Worm (Caenorhabditis elegans) whole organism, L4 larva: ENCODE measurements around the gene arrd-14.
A peak's percentile ranks its signal among the peaks of the same experiment; 100 is the strongest.

Experiments used
- T20F7.1 ChIP-seq: fragments of 200-800 bp; sonication (Bioruptor generic); optimal IDR thresholded peaks from 2 replicates; lab custom pipeline; 2018; ENCODE audit warnings: mild to moderate bottlenecking, missing genetic modification characterization, missing compliant biosample characterization
- T26A8.4 ChIP-seq: fragments of 200-800 bp; sonication (Bioruptor generic); IDR thresholded peaks from 2 replicates; pipeline ENCODE4 v1.3.6; 2022; ENCODE audit warnings: missing genetic modification characterization, missing compliant biosample characterization
- Y5F2A.4 ChIP-seq: fragments of 200-800 bp; sonication (Bioruptor generic); optimal IDR thresholded peaks from 2 replicates; lab custom pipeline; 2018; ENCODE audit warnings: mild to moderate bottlenecking, missing genetic modification characterization, missing compliant biosample characterization
- aha-1 ChIP-seq: fragments of 150-350 bp; peaks from one replicate; lab custom pipeline; 2014; ENCODE audit warnings: missing biosample characterization, missing genetic modification characterization
- ama-1 ChIP-seq: fragments of 150-350 bp; optimal IDR thresholded peaks from 2 replicates; lab custom pipeline; 2014; ENCODE audit warnings: inconsistent platforms, mixed read lengths
- arid-1 ChIP-seq: fragments of 200-800 bp; sonication (Bioruptor generic); conservative IDR thresholded peaks from 2 replicates; pipeline ENCODE4 v1.3.6; 2022; ENCODE audit warnings: missing genetic modification reagents, missing genetic modification characterization, missing compliant biosample characterization
- ceh-32 ChIP-seq: sonication (generic microtip); optimal IDR thresholded peaks from 2 replicates; lab custom pipeline; 2016; ENCODE audit warnings: mild to moderate bottlenecking, missing genetic modification characterization, missing compliant biosample characterization; ENCODE audit not compliant: poor library complexity
- ceh-82 ChIP-seq: sonication (generic microtip); optimal IDR thresholded peaks from 2 replicates; lab custom pipeline; 2017; ENCODE audit warnings: missing biosample characterization, missing genetic modification characterization
- daf-12 ChIP-seq: fragments of 150-350 bp; optimal IDR thresholded peaks from 2 replicates; lab custom pipeline; 2014; ENCODE audit warnings: missing biosample characterization, missing genetic modification reagents, missing genetic modification characterization
- daf-16 ChIP-seq, 3 experiments: sonication (generic microtip); optimal IDR thresholded peaks; 2 replicates each; lab custom pipeline; 2016 to 2017; ENCODE audit warnings: missing genetic modification characterization in 3 of 3, missing genetic modification reagents in 3 of 3, mild to moderate bottlenecking in 2 of 3, missing compliant biosample characterization in 2 of 3, missing biosample characterization in 1 of 3, moderate library complexity in 1 of 3
- daf-8 ChIP-seq: fragments of 200-800 bp; sonication (Bioruptor generic); IDR thresholded peaks from 2 replicates; pipeline ENCODE4 v1.3.6; 2022; ENCODE audit warnings: missing genetic modification characterization, missing compliant biosample characterization
- dmd-8 ChIP-seq: fragments of 200-800 bp; sonication (Bioruptor generic); IDR thresholded peaks from 2 replicates; pipeline ENCODE4 v1.3.6; 2022; ENCODE audit warnings: missing genetic modification characterization, missing compliant biosample characterization
- dpl-1 ChIP-seq: fragments of 150-350 bp; optimal IDR thresholded peaks from 2 replicates; lab custom pipeline; 2014; ENCODE audit warnings: missing biosample characterization, missing genetic modification reagents, missing genetic modification characterization
- dve-1 ChIP-seq: sonication (generic microtip); optimal IDR thresholded peaks from 2 replicates; lab custom pipeline; 2017; ENCODE audit warnings: antibody characterized with exemption, mild to moderate bottlenecking, missing genetic modification characterization, missing compliant biosample characterization; ENCODE audit not compliant: insufficient read depth
- egl-43 ChIP-seq: fragments of 200-800 bp; sonication (Bioruptor generic); IDR thresholded peaks from 2 replicates; pipeline ENCODE4 v1.3.6; 2022; ENCODE audit warnings: missing genetic modification reagents, missing genetic modification characterization, missing compliant biosample characterization
- hlh-11 ChIP-seq: fragments of 200-800 bp; sonication (Bioruptor generic); optimal IDR thresholded peaks from 2 replicates; lab custom pipeline; 2018; ENCODE audit warnings: mild to moderate bottlenecking, missing genetic modification characterization, missing compliant biosample characterization
- hlh-30 ChIP-seq: sonication (generic microtip); optimal IDR thresholded peaks from 2 replicates; lab custom pipeline; 2017; ENCODE audit warnings: antibody characterized with exemption, mild to moderate bottlenecking, missing genetic modification characterization, missing compliant biosample characterization; ENCODE audit not compliant: insufficient read depth
- hmg-1.1 ChIP-seq: fragments of 200-800 bp; sonication (Bioruptor generic); IDR thresholded peaks from 2 replicates; pipeline ENCODE4 v1.3.6; 2022; ENCODE audit warnings: missing genetic modification reagents, missing genetic modification characterization, missing compliant biosample characterization
- lin-13 ChIP-seq: fragments of 150-350 bp; optimal IDR thresholded peaks from 2 replicates; lab custom pipeline; 2014; ENCODE audit warnings: missing biosample characterization, missing genetic modification reagents, missing genetic modification characterization
- mep-1 ChIP-seq: fragments of 150-350 bp; sonication (generic microtip); optimal IDR thresholded peaks from 3 replicates; lab custom pipeline; 2014; ENCODE audit warnings: missing biosample characterization, missing genetic modification characterization
- mes-2 ChIP-seq: sonication (generic microtip); optimal IDR thresholded peaks from 2 replicates; lab custom pipeline; 2016; ENCODE audit warnings: missing genotype, mild to moderate bottlenecking, missing genetic modification characterization, missing compliant biosample characterization; ENCODE audit not compliant: poor library complexity, severe bottlenecking
- mxl-2 ChIP-seq: fragments of 200-800 bp; sonication (Bioruptor generic); conservative IDR thresholded peaks from 2 replicates; pipeline ENCODE4 v1.3.6; 2022; ENCODE audit warnings: missing genetic modification reagents, missing genetic modification characterization, missing compliant biosample characterization
- mxl-3 ChIP-seq: fragments of 200-800 bp; sonication (Bioruptor generic); optimal IDR thresholded peaks from 2 replicates; lab custom pipeline; 2018; ENCODE audit warnings: mild to moderate bottlenecking, missing genetic modification characterization, missing compliant biosample characterization
- nhr-102 ChIP-seq: sonication (generic microtip); optimal IDR thresholded peaks from 2 replicates; lab custom pipeline; 2016; ENCODE audit warnings: mild to moderate bottlenecking, missing genetic modification characterization, moderate library complexity, missing compliant biosample characterization
- nhr-11 ChIP-seq: fragments of 150-350 bp; optimal IDR thresholded peaks from 2 replicates; lab custom pipeline; 2014; ENCODE audit warnings: missing biosample characterization, missing genetic modification characterization
- nhr-76 ChIP-seq: fragments of 150-350 bp; optimal IDR thresholded peaks from 2 replicates; lab custom pipeline; 2014; ENCODE audit warnings: missing biosample characterization, missing genetic modification characterization
- nhr-77 ChIP-seq: fragments of 150-350 bp; optimal IDR thresholded peaks from 2 replicates; lab custom pipeline; 2014; ENCODE audit warnings: missing biosample characterization, missing genetic modification characterization
- pha-4 ChIP-seq, 2 experiments: fragments of 150-350 bp in 1 of 2; fragments of 200-800 bp in 1 of 2; sonication (Bioruptor generic) in 1 of 2; IDR thresholded peaks in 1 of 2; optimal IDR thresholded peaks in 1 of 2; 2 replicates each; pipeline versions ENCODE4 v1.3.6 to Lab custom; 2014 to 2022; ENCODE audit warnings: missing genetic modification characterization in 2 of 2, missing genetic modification reagents in 2 of 2, missing biosample characterization in 1 of 2, missing compliant biosample characterization in 1 of 2
- php-3 ChIP-seq: fragments of 200-800 bp; sonication (Bioruptor generic); IDR thresholded peaks from 2 replicates; pipeline ENCODE4 v1.3.6; 2022; ENCODE audit warnings: missing genetic modification reagents, missing genetic modification characterization, missing compliant biosample characterization
- rbr-2 ChIP-seq: sonication (generic microtip); optimal IDR thresholded peaks from 2 replicates; lab custom pipeline; 2016; ENCODE audit warnings: missing genotype, missing genetic modification characterization, missing compliant biosample characterization
- saeg-2 ChIP-seq: fragments of 200-800 bp; sonication (Bioruptor generic); IDR thresholded peaks from 2 replicates; pipeline ENCODE4 v1.3.6; 2022; ENCODE audit warnings: missing genetic modification reagents, missing genetic modification characterization, missing compliant biosample characterization
- sdz-12 ChIP-seq: fragments of 200-800 bp; sonication (Bioruptor generic); optimal IDR thresholded peaks from 2 replicates; lab custom pipeline; 2018; ENCODE audit warnings: mild to moderate bottlenecking, missing genetic modification characterization, missing compliant biosample characterization
- set-16 ChIP-seq: fragments of 200-800 bp; sonication (Bioruptor generic); IDR thresholded peaks from 2 replicates; pipeline ENCODE4 v1.3.6; 2022; ENCODE audit warnings: missing genetic modification reagents, missing genetic modification characterization, missing compliant biosample characterization
- spr-3 ChIP-seq: fragments of 200-800 bp; sonication (Bioruptor generic); optimal IDR thresholded peaks from 2 replicates; lab custom pipeline; 2018; ENCODE audit warnings: mild to moderate bottlenecking, missing genetic modification characterization, missing compliant biosample characterization
- unc-62 ChIP-seq, 3 experiments: fragments of 150-350 bp in 1 of 3; sonication (generic microtip); optimal IDR thresholded peaks in 2 of 3; peaks in 1 of 3; 1 replicate in 1 of 3; 2 replicates in 2 of 3; lab custom pipeline; 2014 to 2017; ENCODE audit warnings: missing biosample characterization in 3 of 3, missing genetic modification characterization in 3 of 3, missing genetic modification reagents in 3 of 3, missing genotype in 1 of 3
- vab-7 ChIP-seq: fragments of 200-800 bp; sonication (Bioruptor generic); IDR thresholded peaks from 2 replicates; pipeline ENCODE4 v1.3.6; 2022; ENCODE audit warnings: missing genetic modification reagents, missing genetic modification characterization, missing compliant biosample characterization
- zag-1 ChIP-seq: fragments of 150-350 bp; optimal IDR thresholded peaks from 2 replicates; lab custom pipeline; 2014; ENCODE audit warnings: missing biosample characterization, missing genetic modification characterization

The arrd-14 gene

ce11 chrII:13780792-13781248, 28.7 kb downstream of the arrd-14 start (continued):
- TF ChIP-seq spr-3 (GFP tag; lab: Kevin White, UChicago) = peak; percentile 32
- TF ChIP-seq dve-1 (tag; lab: Kevin White, UChicago) = peak; percentile 92
- TF ChIP-seq dpl-1 (GFP tag; lab: Kevin White, UChicago) = no peak
- TF ChIP-seq ceh-32 (tag; lab: Kevin White, UChicago) = no peak
- TF ChIP-seq, all 104 proteins: peak for 29

ce11 chrII:13783880-13784279, 31.8 kb downstream of the arrd-14 start, which contains the start of gene C01B9.4:
C01B9.4 (minus strand) TSS chrII:13783980.
- TF ChIP-seq nhr-76 (tag; lab: Kevin White, UChicago) = no peak
- TF ChIP-seq hlh-11 (tag; lab: Kevin White, UChicago) = no peak
- no peak for TF ChIP-seq php-3 (GFP tag; lab: Robert Waterston, UW)
- no peak for TF ChIP-seq zag-1 (tag; lab: Kevin White, UChicago)
- TF ChIP-seq aha-1 (tag; lab: Kevin White, UChicago) = no peak
- no peak for TF ChIP-seq Y5F2A.4 (GFP tag; lab: Kevin White, UChicago)
- TF ChIP-seq mxl-3 (GFP tag; lab: Kevin White, UChicago) = no peak
- no peak for TF ChIP-seq nhr-11 (tag; lab: Kevin White, UChicago)
- no peak for TF ChIP-seq sdz-12 (GFP tag; lab: Kevin White, UChicago)
- TF ChIP-seq pha-4 (GFP tag; IDR thresholded peaks at IDR 0.05; lab: Robert Waterston, UW) = no peak
- TF ChIP-seq pha-4 (tag; optimal IDR thresholded peaks at IDR 0.05; lab: Kevin White, UChicago) = no peak
- no peak for TF ChIP-seq mes-2 (tag; lab: Kevin White, UChicago)
- no peak for TF ChIP-seq dve-1 (tag; lab: Kevin White, UChicago)
- no peak for TF ChIP-seq hmg-1.1 (GFP tag; lab: Robert Waterston, UW)
- no peak for TF ChIP-seq unc-62 (GFP tag; optimal IDR thresholded peaks at IDR 0.05 in 1 of 2; lab: Kevin White, UChicago)
- no peak for TF ChIP-seq unc-62 (tag; optimal IDR thresholded peaks at IDR 0.05; lab: Kevin White, UChicago)
- TF ChIP-seq, all 104 proteins: peak for 0

- TF ChIP-seq egl-43 (GFP tag; lab: Robert Waterston, UW) (peak; percentile 58; the same call in 1 of the 2 replicates), mxl-2 (GFP tag; lab: Robert Waterston, UW) (no peak), saeg-2 (0 out of 2 replicates have a peak, but pooled peaks have one; percentile 6), set-16 (GFP tag; lab: Robert Waterston, UW) (peak; percentile 98), T26A8.4 (GFP tag; lab: Robert Waterston, UW) (no peak), pha-4 (GFP tag; IDR thresholded peaks at IDR 0.05; lab: Robert Waterston, UW) (peak; percentile 32; the same call in 1 of the 2 replicates), pha-4 (tag; optimal IDR thresholded peaks at IDR 0.05; lab: Kevin White, UChicago) (no peak)
- TF ChIP-seq, all 104 proteins: peak for 4
These were observed 33.5 kb downstream of the arrd-14 start for ce11 chrII:13785582-13785981.

- no peak for TF ChIP-seq zag-1 (tag; lab: Kevin White, UChicago)
- peak in 1 of 2 experiments; percentile 91 for TF ChIP-seq unc-62 (GFP tag; optimal IDR thresholded peaks at IDR 0.05 in 1 of 2; lab: Kevin White, UChicago)
- no peak for TF ChIP-seq unc-62 (tag; optimal IDR thresholded peaks at IDR 0.05; lab: Kevin White, UChicago)
These were observed 34.8 kb downstream of the arrd-14 start for ce11 chrII:13786899-13787298.

ce11 chrII:13788813-13789212, 36.7 kb downstream of the arrd-14 start:
- no peak for TF ChIP-seq ceh-82 (tag; lab: Kevin White, UChicago)
- TF ChIP-seq lin-13 = no peak
- no peak for TF ChIP-seq daf-12
- TF ChIP-seq hlh-30 (tag; lab: Kevin White, UChicago) = no peak
- no peak for TF ChIP-seq vab-7 (GFP tag; lab: Robert Waterston, UW)
- no peak for TF ChIP-seq daf-16 (GFP tag; optimal IDR thresholded peaks at IDR 0.05; lab: Kevin White, UChicago)
- no peak for TF ChIP-seq daf-16 (tag; optimal IDR thresholded peaks at IDR 0.05; lab: Kevin White, UChicago)
- no peak for TF ChIP-seq arid-1 (GFP tag; lab: Robert Waterston, UW)
- no peak for TF ChIP-seq T20F7.1 (GFP tag; lab: Kevin White, UChicago)
- no peak for TF ChIP-seq nhr-77 (tag; lab: Kevin White, UChicago)
- no peak for TF ChIP-seq rbr-2 (tag; lab: Kevin White, UChicago)
- no peak for TF ChIP-seq nhr-102 (tag; lab: Kevin White, UChicago)
- TF ChIP-seq mep-1 (tag; lab: Kevin White, UChicago) = no peak
- TF ChIP-seq dmd-8 (GFP tag; lab: Robert Waterston, UW) = no peak
- no peak for TF ChIP-seq ama-1 (lab: Kevin White, UChicago)
- TF ChIP-seq daf-8 = no peak
- TF ChIP-seq, all 104 proteins: peak for 0
